Worm (Caenorhabditis elegans) whole organism, L2 larva: ENCODE data around the gene lmtr-3.

Experiments
- alr-1 ChIP-seq: fragments of 150-350 bp; optimal IDR thresholded peaks from 2 replicates; lab custom pipeline; 2014; ENCODE audit warnings: missing biosample characterization, missing genetic modification characterization
- ama-1 ChIP-seq: fragments of 150-350 bp; optimal IDR thresholded peaks from 2 replicates; lab custom pipeline; 2018; ENCODE audit warnings: inconsistent platforms
- blmp-1 ChIP-seq: sonication (generic microtip); optimal IDR thresholded peaks from 2 replicates; lab custom pipeline; 2017; ENCODE audit warnings: missing genetic modification characterization, mild to moderate bottlenecking, missing compliant biosample characterization, antibody characterized with exemption, moderate library complexity; ENCODE audit not compliant: insufficient read depth
- egl-27 ChIP-seq: sonication (generic microtip); optimal IDR thresholded peaks from 3 replicates; lab custom pipeline; 2017; ENCODE audit warnings: missing biosample characterization, missing genetic modification reagents, missing genetic modification characterization
- lsy-2 ChIP-seq, 2 experiments: fragments of 150-350 bp in 1 of 2; sonication (generic microtip) in 1 of 2; optimal IDR thresholded peaks; 2 replicates each; lab custom pipeline; 2014 to 2017; ENCODE audit warnings: missing biosample characterization in 2 of 2, missing genetic modification characterization in 2 of 2
- nhr-237 ChIP-seq: fragments of 150-350 bp; optimal IDR thresholded peaks from 2 replicates; lab custom pipeline; 2014; ENCODE audit warnings: missing biosample characterization, missing genetic modification characterization
- nhr-77 ChIP-seq: fragments of 150-350 bp; optimal IDR thresholded peaks from 2 replicates; lab custom pipeline; 2014; ENCODE audit warnings: missing biosample characterization, missing genetic modification characterization
- skn-1 ChIP-seq: sonication (generic microtip); optimal IDR thresholded peaks from 2 replicates; lab custom pipeline; 2017; ENCODE audit warnings: missing biosample characterization, missing genetic modification characterization
- snpc-4 ChIP-seq: fragments of 150-350 bp; optimal IDR thresholded peaks from 2 replicates; lab custom pipeline; 2014; ENCODE audit warnings: missing biosample characterization, missing genetic modification characterization
- unc-62 ChIP-seq: fragments of 150-350 bp; optimal IDR thresholded peaks from 2 replicates; lab custom pipeline; 2014; ENCODE audit warnings: missing biosample characterization, missing genetic modification reagents, missing genetic modification characterization
- ztf-11 ChIP-seq: sonication (generic microtip); optimal IDR thresholded peaks from 2 replicates; lab custom pipeline; 2017; ENCODE audit warnings: missing biosample characterization, missing genetic modification characterization
- ztf-4 ChIP-seq: fragments of 150-350 bp; optimal IDR thresholded peaks from 2 replicates; lab custom pipeline; 2014; ENCODE audit warnings: missing biosample characterization, missing genetic modification characterization

- TF ChIP-seq snpc-4 (tag; lab: Kevin White, UChicago) (no peak), alr-1 (tag; lab: Kevin White, UChicago) (no peak), ama-1 (no peak), egl-27 (no peak), lsy-2 (tag; optimal IDR thresholded peaks at IDR 0.05; lab: Kevin White, UChicago) (no peak), ztf-11 (no peak), unc-62 (GFP tag; lab: Kevin White, UChicago) (no peak), blmp-1 (no peak), nhr-237 (tag; lab: Kevin White, UChicago) (no peak), skn-1 (no peak), ztf-4 (tag; lab: Kevin White, UChicago) (no peak), nhr-77 (tag; lab: Kevin White, UChicago) (no peak)
Observed at ce11 chrV:11074448-11074847, 49.5 kb upstream of the lmtr-3 start, which contains the start of gene act-3.
